Fruit fly (Drosophila melanogaster): ENCODE results near the gene CG43694.

The CG43694 gene

DNA sequence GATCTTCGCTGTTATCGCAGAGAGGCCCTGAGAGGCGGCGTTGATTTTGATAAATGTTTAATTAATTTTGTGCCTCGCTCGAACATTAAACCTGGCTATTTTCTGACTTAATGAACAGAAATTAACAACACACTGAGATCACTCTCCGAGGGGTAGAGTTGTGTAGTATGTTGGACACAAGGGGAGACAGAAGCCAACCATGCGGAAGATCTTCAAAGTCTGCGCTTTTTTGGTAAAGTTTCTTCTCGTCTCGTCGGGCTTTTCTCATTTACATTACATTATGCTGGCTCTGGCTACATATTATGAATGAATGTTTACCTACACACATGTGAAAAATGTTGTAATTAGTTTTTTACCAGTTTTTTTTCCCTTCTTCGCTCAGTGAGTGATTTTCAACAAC lies at the start of gene CG43694:
TSS of gene CG43694 (minus strand) at position 101 of the 400 bp plus-strand sequence.
- no peak for TF ChIP-seq CG17801 (GFP tag; optimal IDR thresholded peaks at IDR 0.05; ENCODE audit: partially characterized antibody)

DNA sequence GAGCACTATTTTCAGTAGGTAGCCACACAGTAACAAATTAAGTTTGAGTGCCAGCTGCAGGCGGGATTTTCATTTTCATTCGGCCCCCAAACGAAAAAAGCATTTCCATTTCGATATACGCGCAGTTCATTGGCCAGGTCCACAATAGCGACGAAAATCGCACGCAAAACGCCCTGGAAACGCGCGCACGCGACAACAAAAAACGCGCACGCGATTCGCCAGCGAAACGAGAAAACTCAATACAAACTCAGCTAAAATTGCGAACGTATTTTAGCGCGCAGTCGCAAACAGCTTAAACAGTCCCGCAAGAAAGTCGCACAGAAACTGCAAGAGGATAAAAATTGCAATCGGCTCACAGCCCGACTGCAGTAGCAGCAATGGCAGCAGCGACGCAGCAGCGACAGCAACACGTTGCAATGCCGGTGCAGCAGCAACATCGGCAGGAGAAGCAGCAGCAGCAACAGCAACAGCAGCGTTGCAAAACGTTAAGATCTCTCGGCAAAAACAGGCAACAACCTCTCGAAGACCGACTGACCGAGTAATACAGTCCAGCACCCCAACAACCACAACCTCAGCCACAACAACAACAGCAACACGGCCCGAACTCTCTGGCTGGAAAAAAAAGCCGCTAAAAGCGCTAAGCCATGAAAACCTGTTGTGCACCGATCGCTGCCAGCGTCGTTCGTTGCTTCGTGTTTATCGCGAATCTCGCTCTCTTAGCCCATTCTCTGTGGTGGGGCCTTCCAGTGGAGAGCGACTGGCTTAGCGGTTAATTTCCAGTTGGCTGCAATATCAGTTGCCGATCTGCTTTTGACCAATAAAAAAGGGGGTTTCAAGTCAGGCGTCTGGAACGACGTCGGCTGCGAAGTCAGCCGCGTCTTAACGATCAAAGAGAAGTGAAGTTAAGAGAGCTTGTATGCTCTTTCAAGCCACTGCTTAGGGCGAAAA lies 46.5 kb upstream of the CG43694 start, which contains the start of gene CG4374:
TSS of gene CG4374 (minus strand) at position 268 of the 948 bp plus-strand sequence.
- no peak for TF ChIP-seq CG17801 (GFP tag; optimal IDR thresholded peaks at IDR 0.05; ENCODE audit: partially characterized antibody)

DNA sequence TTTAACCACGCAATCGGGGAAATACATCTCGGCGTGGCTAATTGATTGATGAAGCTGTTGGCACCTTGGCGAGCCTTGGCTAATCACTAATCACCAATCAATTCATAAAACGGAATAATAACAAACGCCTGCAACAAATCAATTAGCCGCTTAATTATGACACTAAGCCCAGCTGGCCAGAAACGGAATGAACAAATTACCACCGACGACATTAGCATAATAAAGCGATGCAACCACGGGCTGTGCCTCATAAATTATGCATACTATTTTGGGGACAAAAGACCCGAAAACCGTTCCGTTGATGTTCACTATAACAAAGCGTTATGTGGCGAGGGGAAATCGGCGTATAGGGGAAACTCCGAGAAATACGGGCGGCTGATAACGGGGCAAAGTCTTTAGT lies 34.8 kb upstream of the CG43694 start:
- no peak for TF ChIP-seq CG17801 (GFP tag; optimal IDR thresholded peaks at IDR 0.05; ENCODE audit: partially characterized antibody)

DNA sequence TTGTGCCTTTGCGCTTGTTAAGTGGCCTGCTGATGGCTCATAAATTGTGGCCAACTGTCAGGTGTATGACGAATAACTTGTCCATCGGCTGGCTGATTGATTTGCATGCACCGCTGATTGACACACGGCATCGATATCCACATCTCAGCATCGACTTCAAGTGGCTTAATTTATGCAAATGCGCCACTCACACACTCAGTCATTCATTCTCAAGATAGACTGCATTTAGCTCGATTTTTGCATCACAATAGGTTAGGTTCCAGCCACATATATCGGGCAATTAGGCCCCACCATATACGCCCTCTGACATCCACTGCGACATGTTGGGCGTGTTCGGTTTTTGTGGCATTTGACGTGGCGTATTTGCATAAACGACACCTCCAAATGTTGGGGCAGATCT lies 30.0 kb upstream of the CG43694 start:
- TF ChIP-seq CG17801 (GFP tag; optimal IDR thresholded peaks at IDR 0.05; ENCODE audit: partially characterized antibody), result no peak

DNA sequence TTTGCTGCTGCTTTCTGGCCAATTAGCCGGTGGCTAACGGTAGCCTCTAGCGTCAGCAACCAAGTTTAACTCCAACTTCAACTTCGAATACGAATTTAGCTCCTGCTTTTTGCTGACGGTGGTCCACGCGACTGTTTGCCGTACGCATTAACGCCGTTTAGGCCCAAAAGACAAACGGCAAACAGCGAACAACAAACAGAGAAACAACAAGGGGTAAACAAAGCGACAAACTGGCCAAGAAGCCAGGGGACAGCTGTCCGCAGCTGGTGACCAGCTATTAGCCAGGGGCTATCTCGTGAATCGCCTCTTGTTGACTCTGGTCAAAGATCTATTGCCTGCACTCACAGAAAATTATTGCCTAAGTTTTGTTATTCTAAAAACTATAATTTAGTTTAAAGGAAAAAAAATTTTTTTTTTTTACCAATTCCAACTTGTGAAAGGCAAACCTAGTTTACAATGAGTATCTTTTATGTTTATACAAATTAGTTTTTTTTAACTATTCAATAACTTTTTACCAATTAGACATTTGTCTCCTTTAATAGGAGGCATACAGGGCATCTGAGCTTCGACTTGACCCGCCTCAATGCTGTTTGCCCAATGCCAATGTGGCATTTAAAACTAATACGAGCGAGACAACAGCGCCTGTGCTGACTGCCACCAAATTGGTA lies 19.6 kb upstream of the CG43694 start:
- TF ChIP-seq CG17801 (GFP tag; optimal IDR thresholded peaks at IDR 0.05; ENCODE audit: partially characterized antibody), result no peak

DNA sequence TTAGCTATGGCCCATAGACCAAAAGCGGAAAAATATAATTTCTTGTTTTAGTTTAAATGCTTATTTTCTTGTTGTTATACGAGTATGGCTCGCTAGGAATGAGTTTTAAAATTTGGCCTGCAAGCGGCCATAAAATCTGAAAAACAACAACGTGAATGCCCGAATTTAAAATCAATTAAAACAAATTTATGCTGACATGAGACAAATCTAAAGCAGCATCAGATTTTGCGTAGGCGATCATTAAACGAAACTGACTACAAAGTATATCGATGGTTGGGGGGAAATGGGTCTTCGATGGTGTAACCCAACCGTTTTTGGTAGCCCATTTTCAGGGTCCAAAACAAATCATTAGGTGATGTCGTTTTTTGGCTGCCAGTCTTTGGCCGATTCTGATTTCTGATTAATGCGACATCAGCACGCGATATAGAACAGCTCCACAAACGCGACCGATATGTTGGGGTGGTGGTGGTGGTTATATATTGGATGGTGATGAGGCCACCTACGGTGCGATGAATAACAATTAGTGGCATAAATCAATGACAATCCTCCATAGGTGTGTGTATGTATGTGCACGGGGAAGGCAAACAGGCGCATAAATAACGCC lies 12.5 kb upstream of the CG43694 start:
- TF ChIP-seq CG17801 (GFP tag; optimal IDR thresholded peaks at IDR 0.05; ENCODE audit: partially characterized antibody), result no peak

DNA sequence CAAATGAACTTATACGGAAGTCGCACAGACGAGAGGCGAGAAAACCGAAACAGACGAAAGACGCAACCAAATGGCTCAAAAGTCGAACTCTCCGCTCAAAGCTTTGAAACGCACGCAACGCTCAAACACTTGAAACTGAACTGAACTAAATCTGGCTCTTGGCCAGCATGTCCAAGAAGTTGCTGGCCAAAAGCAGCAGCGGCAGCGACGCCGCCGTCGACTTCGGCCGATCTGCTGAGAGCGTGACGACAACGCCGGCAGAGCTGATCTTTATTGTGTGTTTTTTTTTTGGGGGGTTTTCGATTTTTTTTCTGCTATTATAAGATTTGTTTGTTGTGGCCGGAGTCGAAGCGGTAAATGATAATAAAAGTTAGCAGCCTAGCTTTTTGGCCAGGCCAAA lies 5.5 kb upstream of the CG43694 start:
- no peak for TF ChIP-seq CG17801 (GFP tag; optimal IDR thresholded peaks at IDR 0.05; ENCODE audit: partially characterized antibody)

DNA sequence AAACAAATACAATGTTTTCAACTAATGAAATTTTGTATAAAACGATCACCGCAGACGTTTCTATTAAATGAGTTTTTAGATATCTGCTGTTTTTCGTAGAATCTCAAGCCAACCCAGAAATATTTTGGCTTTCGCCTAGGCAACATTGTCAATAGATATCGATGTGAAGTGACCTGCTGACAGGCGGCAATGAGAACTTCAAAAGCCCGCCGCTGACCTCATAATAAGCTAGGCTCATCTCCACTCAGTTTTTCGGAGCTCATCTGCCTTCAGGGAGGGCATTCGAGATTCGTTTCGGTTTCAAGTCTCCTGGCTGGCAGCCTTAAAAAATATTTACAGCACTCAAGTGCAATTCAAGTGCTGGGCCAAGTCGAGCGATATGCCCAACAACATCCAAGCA lies 722 bp downstream of the CG43694 start:
- no peak for TF ChIP-seq CG17801 (GFP tag; optimal IDR thresholded peaks at IDR 0.05; ENCODE audit: partially characterized antibody)

DNA sequence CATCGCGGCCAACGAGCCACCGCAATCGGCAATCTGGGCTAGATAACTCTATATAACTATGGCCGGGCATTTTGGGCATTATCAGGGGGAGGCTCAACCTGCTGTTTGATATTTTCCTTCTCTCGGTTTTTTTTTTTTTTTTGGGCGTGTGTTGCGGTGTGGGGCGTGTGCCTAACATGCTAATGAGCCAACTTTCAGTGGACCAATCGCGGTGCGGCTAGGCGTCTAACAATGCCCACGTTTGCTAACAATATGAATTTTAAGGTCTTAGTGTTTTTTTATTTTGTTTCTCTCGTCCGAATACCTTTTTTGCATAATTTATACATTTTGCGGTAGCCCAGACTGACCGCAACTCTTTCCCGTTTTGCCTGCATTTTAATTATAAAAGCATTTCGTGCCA lies 3.9 kb downstream of the CG43694 start:
- no peak for TF ChIP-seq CG17801 (GFP tag; optimal IDR thresholded peaks at IDR 0.05; ENCODE audit: partially characterized antibody)

DNA sequence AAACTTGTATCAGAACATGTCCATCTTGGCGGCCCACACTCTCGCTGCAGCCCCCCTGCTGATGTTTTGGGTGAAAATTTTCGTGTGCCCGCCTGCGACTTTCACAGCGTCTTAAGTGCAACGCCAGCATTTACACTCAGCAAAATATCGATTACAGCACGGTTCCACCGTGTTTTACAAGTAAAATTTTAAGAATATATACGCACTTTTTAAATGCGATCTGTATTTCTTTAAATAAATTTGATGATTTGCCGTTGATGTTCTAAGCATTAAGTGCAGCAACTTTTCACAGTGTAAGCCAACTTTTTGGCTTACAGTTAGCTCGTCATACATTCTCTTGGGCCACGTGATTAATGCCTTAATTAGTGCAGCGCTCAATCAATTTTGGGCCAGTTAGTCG lies 8.2 kb downstream of the CG43694 start:
- TF ChIP-seq CG17801 (GFP tag; optimal IDR thresholded peaks at IDR 0.05; ENCODE audit: partially characterized antibody), result no peak

DNA sequence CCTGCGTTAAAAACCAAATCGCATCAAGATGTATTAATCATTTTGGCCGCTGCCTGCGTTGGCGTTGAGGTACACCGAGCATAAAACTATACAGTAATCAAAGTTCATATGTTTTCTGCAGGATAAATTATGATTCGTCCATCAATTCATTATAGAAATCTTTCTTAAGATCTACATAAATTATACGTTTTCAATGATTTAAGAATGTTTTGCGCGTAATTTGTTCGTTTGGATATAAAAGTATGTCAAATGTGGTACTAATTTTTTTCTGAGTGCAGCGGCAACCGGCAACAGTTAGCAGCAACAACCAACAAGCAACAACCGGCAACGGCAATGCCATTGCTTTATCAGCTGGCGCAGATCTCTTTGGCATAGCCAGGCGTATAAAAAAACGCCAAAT lies 9.2 kb downstream of the CG43694 start:
- TF ChIP-seq CG17801 (GFP tag; optimal IDR thresholded peaks at IDR 0.05; ENCODE audit: partially characterized antibody), result no peak

DNA sequence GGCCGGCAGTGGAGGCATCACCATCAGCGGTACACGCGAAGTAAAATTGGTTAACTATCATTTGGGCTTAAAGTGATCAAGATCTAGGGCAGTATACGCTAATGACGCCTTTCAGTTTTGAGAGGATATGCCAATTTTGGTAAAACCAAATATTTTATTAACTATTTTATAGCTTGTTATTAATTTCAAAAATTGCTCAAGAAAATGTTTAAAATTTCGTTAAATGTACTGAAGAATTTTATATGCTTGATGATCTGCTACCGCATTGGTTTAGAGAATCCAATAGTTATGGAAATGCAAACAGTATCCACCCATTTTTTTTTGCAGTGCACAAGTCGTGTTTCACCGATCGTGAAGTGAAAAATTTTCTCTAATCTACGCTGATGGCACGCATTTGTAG lies 17.9 kb downstream of the CG43694 start:
- no peak for TF ChIP-seq CG17801 (GFP tag; optimal IDR thresholded peaks at IDR 0.05; ENCODE audit: partially characterized antibody)

DNA sequence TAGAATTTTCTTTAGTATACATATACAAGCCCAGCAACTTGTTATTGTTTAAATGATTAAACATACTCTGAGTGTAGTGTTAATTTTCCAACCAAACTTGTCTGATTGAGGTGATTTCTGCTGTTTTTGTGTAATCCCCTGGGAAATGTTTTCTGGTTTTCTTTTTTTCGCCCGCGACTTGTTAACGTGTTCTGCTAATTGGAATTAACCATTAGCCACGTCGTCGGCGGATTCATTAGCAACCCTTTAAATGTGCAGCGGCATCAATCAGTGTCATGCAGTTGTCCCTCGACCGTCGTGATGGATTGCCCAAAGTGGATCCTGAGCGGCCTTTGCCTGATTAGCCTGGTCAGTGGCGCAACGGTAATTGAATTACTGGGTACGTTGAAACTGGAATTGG lies 20.6 kb downstream of the CG43694 start, which contains the start of gene Ir94e:
TSS of gene Ir94e (plus strand) at position 301 of the 400 bp plus-strand sequence.
- no peak for TF ChIP-seq CG17801 (GFP tag; optimal IDR thresholded peaks at IDR 0.05; ENCODE audit: partially characterized antibody)

DNA sequence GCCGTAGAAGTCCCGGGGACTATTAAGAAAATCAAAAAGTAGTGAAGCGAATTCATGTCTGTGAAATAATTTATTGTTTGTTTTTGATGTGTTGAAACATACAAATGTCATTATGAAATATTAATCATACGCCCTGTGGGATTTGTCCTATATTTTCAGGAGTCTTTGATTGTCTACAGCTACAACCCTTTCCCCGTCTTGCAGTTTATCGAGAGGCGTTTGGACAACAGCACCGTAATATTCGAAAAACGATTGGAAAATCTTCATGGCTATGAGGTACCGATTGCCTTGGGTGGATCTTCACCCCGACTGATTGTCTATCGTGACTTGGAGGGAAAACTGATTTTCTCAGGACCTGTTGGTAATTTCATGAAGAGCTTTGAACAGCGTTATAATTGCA lies 22.2 kb downstream of the CG43694 start, which contains the start of gene CG17380:
TSS of gene CG17380 (minus strand) at position 101 of the 400 bp plus-strand sequence.
- TF ChIP-seq CG17801 (GFP tag; optimal IDR thresholded peaks at IDR 0.05; ENCODE audit: partially characterized antibody), result no peak

DNA sequence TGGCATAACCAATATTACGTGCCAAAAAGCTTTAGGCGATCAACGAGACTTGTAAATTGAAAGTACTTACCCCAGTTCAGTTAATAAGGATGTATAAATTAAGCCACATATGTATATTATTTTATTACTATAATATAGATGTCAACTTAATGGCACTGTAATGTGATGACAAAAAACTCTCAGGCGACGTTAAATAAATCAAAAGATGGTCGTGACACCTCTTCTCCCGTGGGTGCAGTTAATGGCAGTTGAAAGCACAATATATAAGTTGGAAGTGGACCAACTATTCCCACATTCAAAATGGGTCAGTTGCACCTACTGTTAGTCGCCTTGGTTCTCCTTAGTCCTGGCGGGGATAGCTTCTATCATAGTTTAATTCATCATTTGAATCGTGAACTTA lies 23.3 kb downstream of the CG43694 start, which contains the start of gene Ir94d:
TSS of gene Ir94d (plus strand) at position 301 of the 400 bp plus-strand sequence.
- TF ChIP-seq CG17801 (GFP tag; optimal IDR thresholded peaks at IDR 0.05; ENCODE audit: partially characterized antibody), result no peak

All from ovary, adult (tissue).